Fruit fly (Drosophila melanogaster): ENCODE data around the gene Sfp38D.

Sfp38D gene

DNA sequence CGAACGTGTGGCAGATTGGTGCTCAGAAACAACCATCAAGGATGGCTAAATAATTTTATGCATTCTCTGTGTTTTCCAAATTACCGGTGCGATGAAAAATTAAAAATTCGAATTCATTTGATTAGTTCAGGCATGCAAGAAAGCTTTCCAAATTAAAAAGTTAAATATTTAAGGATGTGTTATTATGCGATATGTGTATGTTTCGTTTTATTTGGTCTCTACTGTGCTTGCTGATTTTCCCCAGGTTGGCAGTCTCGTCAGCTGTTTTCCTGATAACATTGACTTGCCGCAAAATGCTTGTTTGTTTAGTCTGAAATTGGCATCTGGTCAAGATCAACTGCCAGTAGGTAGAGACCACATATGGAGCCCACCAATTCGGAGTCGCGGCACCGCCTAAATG, 9.2 kb downstream of the Sfp38D start, which contains the start of gene CG2611 (continued):
- TF ChIP-seq dmrt93B (GFP tag; optimal IDR thresholded peaks at IDR 0.05) (no peak), sage (GFP tag; optimal IDR thresholded peaks at IDR 0.05) (no peak), Abd-B (GFP tag; optimal IDR thresholded peaks at IDR 0.05) (no peak), br (GFP tag; optimal IDR thresholded peaks at IDR 0.05) (no peak), h (GFP tag; optimal IDR thresholded peaks at IDR 0.05) (peak; percentile 63), OdsH (GFP tag; optimal IDR thresholded peaks at IDR 0.05) (peak; percentile 60), tai (GFP tag; optimal IDR thresholded peaks at IDR 0.05) (no peak), ey (GFP tag; optimal IDR thresholded peaks at IDR 0.05) (peak; percentile 39), foxo (GFP tag; optimal IDR thresholded peaks at IDR 0.05) (peak in 1 of 2 experiments; percentile 60)

DNA sequence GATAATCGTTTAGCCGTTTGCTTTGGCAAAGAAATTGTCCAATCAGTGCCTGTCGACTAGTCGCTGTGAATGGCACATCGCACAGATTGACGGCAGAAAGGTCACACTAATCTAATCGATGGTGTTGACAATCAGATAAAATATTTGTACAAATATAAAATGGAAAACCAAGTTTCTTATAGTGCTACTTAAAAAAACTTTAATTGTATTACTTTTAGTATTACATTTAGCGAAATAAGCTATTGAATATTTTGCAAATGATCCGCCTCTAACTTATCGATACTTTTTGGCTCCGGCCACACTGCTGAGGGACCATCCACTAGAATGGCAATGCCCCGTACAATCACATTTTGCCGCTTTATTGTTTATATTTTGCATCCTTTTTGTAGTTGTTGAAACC, 15.4 kb downstream of the Sfp38D start, which contains the start of the genes brun and CG2614:
Gene brun (minus strand): TSS at position 69 of the 400 bp plus-strand sequence.
Gene CG2614 (plus strand): TSS at position 317 of the 400 bp plus-strand sequence.
- TF ChIP-seq sv (GFP tag; optimal IDR thresholded peaks at IDR 0.05) (peak; percentile 74), dsf (GFP tag; optimal IDR thresholded peaks at IDR 0.05; ENCODE audit: borderline replicate concordance) (no peak), Vsx2 (GFP tag; optimal IDR thresholded peaks at IDR 0.05; ENCODE audit: partially characterized antibody) (no peak), dmrt93B (GFP tag; optimal IDR thresholded peaks at IDR 0.05) (no peak), sage (GFP tag; optimal IDR thresholded peaks at IDR 0.05) (no peak), N (GFP tag; optimal IDR thresholded peaks at IDR 0.05) (no peak), psq (GFP tag; optimal IDR thresholded peaks at IDR 0.05) (peak; percentile 64), HLH106 (tag; optimal IDR thresholded peaks at IDR 0.05) (peak; percentile 74), foxo (GFP tag; optimal IDR thresholded peaks at IDR 0.05) (peak in 1 of 2 experiments; percentile 84), dl (GFP tag; optimal IDR thresholded peaks at IDR 0.05; ENCODE audit: insufficient read depth in 1 of 2, partially characterized antibody in 2 of 2) (no peak), woc (GFP tag; optimal IDR thresholded peaks at IDR 0.05) (peak; percentile 89), Hnf4 (GFP tag; optimal IDR thresholded peaks at IDR 0.05) (no peak), pan (optimal IDR thresholded peaks at IDR 0.05) (no peak), rgr (GFP tag; optimal IDR thresholded peaks at IDR 0.05) (peak; percentile 81), Dfd (GFP tag; optimal IDR thresholded peaks at IDR 0.05) (no peak), lola (GFP tag; optimal IDR thresholded peaks at IDR 0.05) (no peak), br (GFP tag; optimal IDR thresholded peaks at IDR 0.05) (no peak), Dif (GFP tag; optimal IDR thresholded peaks at IDR 0.05; ENCODE audit: partially characterized antibody) (no peak), OdsH (GFP tag; optimal IDR thresholded peaks at IDR 0.05) (peak; percentile 69), Hr78 (GFP tag; optimal IDR thresholded peaks at IDR 0.05) (no peak), ey (GFP tag; optimal IDR thresholded peaks at IDR 0.05) (peak; percentile 77), Mio (GFP tag; optimal IDR thresholded peaks at IDR 0.05) (no peak), CrebA (GFP tag; optimal IDR thresholded peaks at IDR 0.05; ENCODE audit: borderline replicate concordance) (no peak), Abd-B (GFP tag; optimal IDR thresholded peaks at IDR 0.05) (no peak), Jra (GFP tag; optimal IDR thresholded peaks at IDR 0.05) (no peak), h (GFP tag; optimal IDR thresholded peaks at IDR 0.05) (peak; percentile 83), CG9705 (GFP tag; optimal IDR thresholded peaks at IDR 0.05) (peak; percentile 50), usp (GFP tag; optimal IDR thresholded peaks at IDR 0.05) (no peak), fru (GFP tag; optimal IDR thresholded peaks at IDR 0.05) (no peak), CG32264 (GFP tag; optimal IDR thresholded peaks at IDR 0.05) (no peak), tai (GFP tag; optimal IDR thresholded peaks at IDR 0.05) (no peak), GATAd (GFP tag; optimal IDR thresholded peaks at IDR 0.05) (peak; percentile 81), Rel (GFP tag; optimal IDR thresholded peaks at IDR 0.05) (no peak), Rel (tag; optimal IDR thresholded peaks at IDR 0.05) (peak; percentile 37), Hr83 (GFP tag; optimal IDR thresholded peaks at IDR 0.05; ENCODE audit: poor library complexity, severe bottlenecking) (peak; percentile 47), Myc (optimal IDR thresholded peaks at IDR 0.05) (peak; percentile 67), Sp1 (GFP tag; optimal IDR thresholded peaks at IDR 0.05) (no peak), brk (GFP tag; optimal IDR thresholded peaks at IDR 0.05) (no peak), jim (GFP tag; optimal IDR thresholded peaks at IDR 0.05) (no peak)

dm6 chr2L:20661071-20661470, 20.4 kb downstream of the Sfp38D start:
- TF ChIP-seq dsf (GFP tag; optimal IDR thresholded peaks at IDR 0.05; ENCODE audit: borderline replicate concordance) (no peak), brk (GFP tag; optimal IDR thresholded peaks at IDR 0.05) (no peak), Hr83 (GFP tag; optimal IDR thresholded peaks at IDR 0.05; ENCODE audit: poor library complexity, severe bottlenecking) (no peak), GATAd (GFP tag; optimal IDR thresholded peaks at IDR 0.05) (no peak), Sp1 (GFP tag; optimal IDR thresholded peaks at IDR 0.05) (no peak), Abd-B (GFP tag; optimal IDR thresholded peaks at IDR 0.05) (no peak), CG9705 (GFP tag; optimal IDR thresholded peaks at IDR 0.05) (no peak), foxo (GFP tag; optimal IDR thresholded peaks at IDR 0.05) (no peak), Hnf4 (GFP tag; optimal IDR thresholded peaks at IDR 0.05) (no peak), h (GFP tag; optimal IDR thresholded peaks at IDR 0.05) (no peak), Vsx2 (GFP tag; optimal IDR thresholded peaks at IDR 0.05; ENCODE audit: partially characterized antibody) (no peak), Myc (optimal IDR thresholded peaks at IDR 0.05) (no peak), CG32264 (GFP tag; optimal IDR thresholded peaks at IDR 0.05) (no peak), N (GFP tag; optimal IDR thresholded peaks at IDR 0.05) (no peak), HLH106 (tag; optimal IDR thresholded peaks at IDR 0.05) (no peak)
